In genomic region chr3L:11074043-11074853, dm6 we compare ENCODE assay signal across 2 fruit fly cellular contexts.
TF ChIP-seq lines count a peak whose summit lies in the region.

Gene Pfdn2, minus strand, starts transcription at chr3L:11074388.
Gene Noc1, plus strand, starts transcription at chr3L:11074769.

TF ChIP-seq in whole organism, adult, 20 proteins besides CTCF, POLR2A, EP300 and RAD21 (continued from another document):
- peak; percentile 39 for TF ChIP-seq CG33017 (tag; optimal IDR thresholded peaks at IDR 0.05; lab: Kevin White, UChicago)

TF ChIP-seq in whole organism, embryonic, 481 proteins besides CTCF, POLR2A, EP300 and RAD21 (continued from another document and continues in another):
- TF ChIP-seq CG8478 (optimal IDR thresholded peaks at IDR 0.05; lab: Kevin White, UChicago): no peak
- no peak for TF ChIP-seq cg (GFP tag; optimal IDR thresholded peaks at IDR 0.05; lab: Kevin White, UChicago)
- no peak for TF ChIP-seq MTF-1 (GFP tag; optimal IDR thresholded peaks at IDR 0.05; lab: Kevin White, UChicago; ENCODE audit: borderline replicate concordance)
- no peak for TF ChIP-seq otp (GFP tag; IDR thresholded peaks at IDR 0.05; lab: Robert Waterston, UW)
- no peak for TF ChIP-seq CG3281 (GFP tag; optimal IDR thresholded peaks at IDR 0.05; lab: Kevin White, UChicago)
- peak; percentile 80 for TF ChIP-seq CoRest (tag; optimal IDR thresholded peaks at IDR 0.05; lab: Kevin White, UChicago)
- TF ChIP-seq CG14441 (GFP tag; IDR thresholded peaks at IDR 0.05; lab: Robert Waterston, UW): no peak; the same call in 1 of the 2 replicates
- TF ChIP-seq CG17912 (GFP tag; optimal IDR thresholded peaks at IDR 0.05; lab: Kevin White, UChicago): no peak
- no peak for TF ChIP-seq Bteb2 (GFP tag; optimal IDR thresholded peaks at IDR 0.05; lab: Kevin White, UChicago)
- peak; percentile 86 for TF ChIP-seq MESR4 (GFP tag; optimal IDR thresholded peaks at IDR 0.05; lab: Kevin White, UChicago)
- TF ChIP-seq fd96Cb (tag; optimal IDR thresholded peaks at IDR 0.05; lab: Kevin White, UChicago): peak; percentile 41
- no peak for TF ChIP-seq kni (GFP tag; optimal IDR thresholded peaks at IDR 0.05; lab: Kevin White, UChicago)
- no peak for TF ChIP-seq CG17359 (tag; optimal IDR thresholded peaks at IDR 0.05; lab: Kevin White, UChicago)
- peak; percentile 83 for TF ChIP-seq Hr3 (GFP tag; optimal IDR thresholded peaks at IDR 0.05; lab: Kevin White, UChicago)
- TF ChIP-seq chm (GFP tag; IDR thresholded peaks at IDR 0.05; lab: Robert Waterston, UW): no peak
- no peak for TF ChIP-seq sqz (GFP tag; optimal IDR thresholded peaks at IDR 0.05; lab: Kevin White, UChicago)
- peak; percentile 49 for TF ChIP-seq CG9797 (GFP tag; optimal IDR thresholded peaks at IDR 0.05; lab: Kevin White, UChicago)
- TF ChIP-seq hb (GFP tag; IDR thresholded peaks at IDR 0.05; lab: Robert Waterston, UW; ENCODE audit: partially characterized antibody): no peak
- TF ChIP-seq BEAF-32 (GFP tag; optimal IDR thresholded peaks at IDR 0.05; lab: Kevin White, UChicago): peak; percentile 16
- TF ChIP-seq Chrac-16 (GFP tag; optimal IDR thresholded peaks at IDR 0.05; lab: Kevin White, UChicago): peak; percentile 42
- TF ChIP-seq gsb-n (tag; optimal IDR thresholded peaks at IDR 0.05; lab: Kevin White, UChicago): no peak
- 0 out of 3 replicates have a peak, but pooled peaks have one; percentile 18 for TF ChIP-seq C15 (GFP tag; IDR thresholded peaks at IDR 0.05; lab: Robert Waterston, UW)
- peak; percentile 49 for TF ChIP-seq lmd (GFP tag; IDR thresholded peaks at IDR 0.05; lab: Robert Waterston, UW)
- TF ChIP-seq Ets65A (GFP tag; lab: Kevin White, UChicago): peak; percentile 83
- TF ChIP-seq Max (GFP tag; optimal IDR thresholded peaks at IDR 0.05; lab: Kevin White, UChicago): peak; percentile 54
- TF ChIP-seq sens (GFP tag; lab: Kevin White, UChicago): no peak
- TF ChIP-seq CG9437 (GFP tag; optimal IDR thresholded peaks at IDR 0.05; lab: Kevin White, UChicago): peak; percentile 31
- TF ChIP-seq cad (GFP tag; optimal IDR thresholded peaks at IDR 0.05; lab: Kevin White, UChicago): no peak
- no peak for TF ChIP-seq bowl (GFP tag; IDR thresholded peaks at IDR 0.05; lab: Robert Waterston, UW)
- no peak for TF ChIP-seq pnt (GFP tag; optimal IDR thresholded peaks at IDR 0.05; lab: Kevin White, UChicago)
- TF ChIP-seq CG11696 (GFP tag; IDR thresholded peaks at IDR 0.05; lab: Robert Waterston, UW): no peak
- no peak for TF ChIP-seq org-1 (GFP tag; optimal IDR thresholded peaks at IDR 0.05; lab: Kevin White, UChicago)
- TF ChIP-seq fd3F (GFP tag; optimal IDR thresholded peaks at IDR 0.05; lab: Kevin White, UChicago): peak; percentile 53
- peak; percentile 15 for TF ChIP-seq pum (GFP tag; optimal IDR thresholded peaks at IDR 0.05; lab: Kevin White, UChicago)
- no peak for TF ChIP-seq CG18476 (GFP tag; optimal IDR thresholded peaks at IDR 0.05; lab: Kevin White, UChicago)
- TF ChIP-seq gcm (GFP tag; optimal IDR thresholded peaks at IDR 0.05; lab: Kevin White, UChicago): no peak
- no peak for TF ChIP-seq CG3726 (GFP tag; IDR thresholded peaks at IDR 0.05; lab: Robert Waterston, UW)
- no peak for TF ChIP-seq maf-S (GFP tag; optimal IDR thresholded peaks at IDR 0.05; lab: Kevin White, UChicago)
- no peak for TF ChIP-seq CG12219 (GFP tag; optimal IDR thresholded peaks at IDR 0.05; lab: Kevin White, UChicago)
- no peak for TF ChIP-seq lov (optimal IDR thresholded peaks at IDR 0.05; lab: Kevin White, UChicago)
- no peak for TF ChIP-seq lov (GFP tag; IDR thresholded peaks at IDR 0.05; lab: Robert Waterston, UW)
- no peak for TF ChIP-seq CG15011 (GFP tag; optimal IDR thresholded peaks at IDR 0.05; lab: Kevin White, UChicago)
- TF ChIP-seq mirr (GFP tag; optimal IDR thresholded peaks at IDR 0.05; lab: Kevin White, UChicago): no peak
- no peak for TF ChIP-seq CG11093 (GFP tag; IDR thresholded peaks at IDR 0.05; lab: Robert Waterston, UW)
- no peak for TF ChIP-seq wor (GFP tag; IDR thresholded peaks at IDR 0.05; lab: Robert Waterston, UW)
- TF ChIP-seq E2f1 (GFP tag; IDR thresholded peaks at IDR 0.05; lab: Robert Waterston, UW): peak; percentile 42; the same call in 1 of the 2 replicates
- peak; percentile 41 for TF ChIP-seq NfI (GFP tag; optimal IDR thresholded peaks at IDR 0.05; lab: Kevin White, UChicago)
- 0 out of 2 replicates have a peak, but pooled peaks have one; percentile 9 for TF ChIP-seq danr (GFP tag; IDR thresholded peaks at IDR 0.05; lab: Robert Waterston, UW)
- peak; percentile 26 for TF ChIP-seq CG16815 (GFP tag; optimal IDR thresholded peaks at IDR 0.05; lab: Kevin White, UChicago)
- TF ChIP-seq Nf-YA (GFP tag; IDR thresholded peaks at IDR 0.05; lab: Robert Waterston, UW): no peak
- no peak for TF ChIP-seq luna (GFP tag; optimal IDR thresholded peaks at IDR 0.05; lab: Kevin White, UChicago)
- no peak for TF ChIP-seq scrt (GFP tag; optimal IDR thresholded peaks at IDR 0.05; lab: Kevin White, UChicago)
- 0 out of 2 replicates have a peak, but pooled peaks have one; percentile 7 for TF ChIP-seq cas (GFP tag; IDR thresholded peaks at IDR 0.05; lab: Robert Waterston, UW)
- TF ChIP-seq Med (GFP tag; lab: Kevin White, UChicago): peak; percentile 76
- TF ChIP-seq lola (GFP tag; optimal IDR thresholded peaks at IDR 0.05; lab: Kevin White, UChicago): peak in 1 of 3 experiments; percentile 61
- TF ChIP-seq CG12942 (GFP tag; optimal IDR thresholded peaks at IDR 0.05; lab: Kevin White, UChicago): peak; percentile 56
- TF ChIP-seq Vsx1 (GFP tag; optimal IDR thresholded peaks at IDR 0.05; lab: Kevin White, UChicago): no peak
- TF ChIP-seq crol (GFP tag; IDR thresholded peaks at IDR 0.05; lab: Robert Waterston, UW): no peak
- TF ChIP-seq CG12155 (GFP tag; optimal IDR thresholded peaks at IDR 0.05; lab: Kevin White, UChicago): peak; percentile 54
- no peak for TF ChIP-seq CG17186 (GFP tag; optimal IDR thresholded peaks at IDR 0.05; lab: Kevin White, UChicago)
- peak; percentile 73 for TF ChIP-seq CG14710 (tag; optimal IDR thresholded peaks at IDR 0.05; lab: Kevin White, UChicago)
- no peak for TF ChIP-seq bcd (GFP tag; optimal IDR thresholded peaks at IDR 0.05; lab: Kevin White, UChicago)
- peak; percentile 100 for TF ChIP-seq Meics (GFP tag; optimal IDR thresholded peaks at IDR 0.05; lab: Kevin White, UChicago)
- no peak for TF ChIP-seq CG12236 (GFP tag; optimal IDR thresholded peaks at IDR 0.05; lab: Kevin White, UChicago)
- TF ChIP-seq CG4854 (GFP tag; optimal IDR thresholded peaks at IDR 0.05; lab: Kevin White, UChicago): no peak
- no peak for TF ChIP-seq lbe (GFP tag; optimal IDR thresholded peaks at IDR 0.05; lab: Kevin White, UChicago)
- TF ChIP-seq gem (tag; optimal IDR thresholded peaks at IDR 0.05; lab: Kevin White, UChicago): no peak
- no peak for TF ChIP-seq gt (GFP tag; IDR thresholded peaks at IDR 0.05; lab: Robert Waterston, UW)
- TF ChIP-seq pita (GFP tag; optimal IDR thresholded peaks at IDR 0.05; lab: Kevin White, UChicago): no peak
- TF ChIP-seq Atf-2 (GFP tag; optimal IDR thresholded peaks at IDR 0.05; lab: Kevin White, UChicago): no peak
- TF ChIP-seq Dbx (GFP tag; IDR thresholded peaks at IDR 0.05; lab: Robert Waterston, UW): 0 out of 3 replicates have a peak, but pooled peaks have one; percentile 31
- TF ChIP-seq inv (GFP tag; IDR thresholded peaks at IDR 0.05; lab: Robert Waterston, UW; ENCODE audit: partially characterized antibody): no peak
- TF ChIP-seq CG14965 (GFP tag; optimal IDR thresholded peaks at IDR 0.05; lab: Kevin White, UChicago; ENCODE audit: borderline replicate concordance): no peak
- TF ChIP-seq vfl (GFP tag; optimal IDR thresholded peaks at IDR 0.05; lab: Kevin White, UChicago): no peak
- no peak for TF ChIP-seq jumu (GFP tag; optimal IDR thresholded peaks at IDR 0.05; lab: Kevin White, UChicago)
- no peak for TF ChIP-seq CG3838 (GFP tag; optimal IDR thresholded peaks at IDR 0.05; lab: Kevin White, UChicago)
- no peak for TF ChIP-seq CG9609 (GFP tag; optimal IDR thresholded peaks at IDR 0.05; lab: Kevin White, UChicago)
- TF ChIP-seq slou (GFP tag; optimal IDR thresholded peaks at IDR 0.05; lab: Kevin White, UChicago): no peak
- peak; percentile 52; the same call in 2 of the 3 replicates for TF ChIP-seq zfh1 (GFP tag; IDR thresholded peaks at IDR 0.05; lab: Robert Waterston, UW)
- TF ChIP-seq slp2 (GFP tag; optimal IDR thresholded peaks at IDR 0.05; lab: Kevin White, UChicago): no peak
- TF ChIP-seq CG17328 (GFP tag; IDR thresholded peaks at IDR 0.05; lab: Robert Waterston, UW): peak; percentile 52
- TF ChIP-seq unpg (GFP tag; optimal IDR thresholded peaks at IDR 0.05; lab: Kevin White, UChicago): no peak
- TF ChIP-seq CG12659 (GFP tag; optimal IDR thresholded peaks at IDR 0.05; lab: Kevin White, UChicago): peak; percentile 74
- TF ChIP-seq shn (GFP tag; optimal IDR thresholded peaks at IDR 0.05; lab: Kevin White, UChicago): no peak
- peak; percentile 32; the same call in 1 of the 2 replicates for TF ChIP-seq CG31224 (GFP tag; IDR thresholded peaks at IDR 0.05; lab: Robert Waterston, UW)
- TF ChIP-seq CG17568 (GFP tag; optimal IDR thresholded peaks at IDR 0.05; lab: Kevin White, UChicago): no peak
- TF ChIP-seq ash1 (GFP tag; optimal IDR thresholded peaks at IDR 0.05; lab: Kevin White, UChicago): no peak
- TF ChIP-seq nau (GFP tag; optimal IDR thresholded peaks at IDR 0.05; lab: Kevin White, UChicago): no peak
- no peak for TF ChIP-seq CG6765 (GFP tag; optimal IDR thresholded peaks at IDR 0.05; lab: Kevin White, UChicago)
- peak; percentile 34; the same call in 1 of the 2 replicates for TF ChIP-seq MBD-R2 (GFP tag; IDR thresholded peaks at IDR 0.05; lab: Robert Waterston, UW)
- TF ChIP-seq en (GFP tag; optimal IDR thresholded peaks at IDR 0.05; lab: Kevin White, UChicago): no peak
- peak; percentile 60 for TF ChIP-seq CG3995 (GFP tag; optimal IDR thresholded peaks at IDR 0.05; lab: Kevin White, UChicago)
- TF ChIP-seq Deaf1 (tag; optimal IDR thresholded peaks at IDR 0.05; lab: Kevin White, UChicago): no peak
- TF ChIP-seq CG4820 (GFP tag; optimal IDR thresholded peaks at IDR 0.05; lab: Kevin White, UChicago): peak; percentile 34
- no peak for TF ChIP-seq CG8388 (GFP tag; optimal IDR thresholded peaks at IDR 0.05; lab: Kevin White, UChicago)
- TF ChIP-seq CG4730 (GFP tag; IDR thresholded peaks at IDR 0.05; lab: Robert Waterston, UW): no peak
- TF ChIP-seq aop (GFP tag; IDR thresholded peaks at IDR 0.05; lab: Robert Waterston, UW): no peak
- TF ChIP-seq CG7556 (GFP tag; optimal IDR thresholded peaks at IDR 0.05; lab: Kevin White, UChicago): no peak
- TF ChIP-seq CG4424 (GFP tag; optimal IDR thresholded peaks at IDR 0.05; lab: Kevin White, UChicago): peak; percentile 40
- TF ChIP-seq salm (tag; optimal IDR thresholded peaks at IDR 0.05; lab: Kevin White, UChicago): peak; percentile 12
- no peak for TF ChIP-seq btn (GFP tag; optimal IDR thresholded peaks at IDR 0.05; lab: Kevin White, UChicago)
- no peak for TF ChIP-seq nerfin-1 (tag; optimal IDR thresholded peaks at IDR 0.05; lab: Kevin White, UChicago)
- TF ChIP-seq CG10147 (GFP tag; optimal IDR thresholded peaks at IDR 0.05; lab: Kevin White, UChicago): no peak
- TF ChIP-seq CG4360 (GFP tag; IDR thresholded peaks at IDR 0.05; lab: Robert Waterston, UW): no peak
- TF ChIP-seq tna (GFP tag; IDR thresholded peaks at IDR 0.05; lab: Robert Waterston, UW; ENCODE audit: partially characterized antibody): no peak
- TF ChIP-seq Ada2b (GFP tag; IDR thresholded peaks at IDR 0.05; lab: Robert Waterston, UW): peak; percentile 53; the same call in 1 of the 2 replicates
- no peak for TF ChIP-seq CG2129 (GFP tag; IDR thresholded peaks at IDR 0.05; lab: Robert Waterston, UW; ENCODE audit: partially characterized antibody)
- TF ChIP-seq chif (GFP tag; optimal IDR thresholded peaks at IDR 0.05; lab: Kevin White, UChicago): no peak
- peak; percentile 73 for TF ChIP-seq CG30403 (GFP tag; optimal IDR thresholded peaks at IDR 0.05; lab: Kevin White, UChicago)
- TF ChIP-seq sob (GFP tag; IDR thresholded peaks at IDR 0.05; lab: Robert Waterston, UW): no peak
- peak; percentile 39; the same call in 1 of the 2 replicates for TF ChIP-seq wdn (GFP tag; IDR thresholded peaks at IDR 0.05; lab: Robert Waterston, UW)
- TF ChIP-seq sna (GFP tag; IDR thresholded peaks at IDR 0.05; lab: Robert Waterston, UW; ENCODE audit: partially characterized antibody): no peak
- TF ChIP-seq CG2120 (GFP tag; optimal IDR thresholded peaks at IDR 0.05; lab: Kevin White, UChicago): peak; percentile 70
- 0 out of 3 replicates have a peak, but pooled peaks have one; percentile 12 for TF ChIP-seq vnd (GFP tag; IDR thresholded peaks at IDR 0.05; lab: Robert Waterston, UW; ENCODE audit: partially characterized antibody)
- peak; percentile 50; the same call in 1 of the 2 replicates for TF ChIP-seq CG10366 (GFP tag; IDR thresholded peaks at IDR 0.05; lab: Robert Waterston, UW)
- no peak for TF ChIP-seq ase (GFP tag; IDR thresholded peaks at IDR 0.05; lab: Robert Waterston, UW)
- TF ChIP-seq ind (GFP tag; optimal IDR thresholded peaks at IDR 0.05; lab: Kevin White, UChicago): peak; percentile 62
- no peak for TF ChIP-seq nom (GFP tag; optimal IDR thresholded peaks at IDR 0.05; lab: Kevin White, UChicago)
- TF ChIP-seq az2 (GFP tag; optimal IDR thresholded peaks at IDR 0.05; lab: Kevin White, UChicago): peak; percentile 61
- TF ChIP-seq D19B (GFP tag; optimal IDR thresholded peaks at IDR 0.05; lab: Kevin White, UChicago): peak; percentile 36
- peak; percentile 78 for TF ChIP-seq CG2712 (tag; optimal IDR thresholded peaks at IDR 0.05; lab: Kevin White, UChicago)
- no peak for TF ChIP-seq CG2678 (tag; optimal IDR thresholded peaks at IDR 0.05; lab: Kevin White, UChicago)
- 0 out of 2 replicates have a peak, but pooled peaks have one; percentile 25 for TF ChIP-seq stc (GFP tag; IDR thresholded peaks at IDR 0.05; lab: Robert Waterston, UW)
- TF ChIP-seq ara (GFP tag; IDR thresholded peaks at IDR 0.05; lab: Robert Waterston, UW): peak; percentile 9; the same call in 1 of the 2 replicates
- no peak for TF ChIP-seq br (optimal IDR thresholded peaks at IDR 0.05; lab: Kevin White, UChicago)
- no peak for TF ChIP-seq kay (GFP tag; optimal IDR thresholded peaks at IDR 0.05; lab: Kevin White, UChicago)
- TF ChIP-seq grn (GFP tag; optimal IDR thresholded peaks at IDR 0.05; lab: Kevin White, UChicago): no peak
- TF ChIP-seq CG1792 (GFP tag; optimal IDR thresholded peaks at IDR 0.05; lab: Kevin White, UChicago): no peak
- peak; percentile 35 for TF ChIP-seq CG17385 (GFP tag; optimal IDR thresholded peaks at IDR 0.05; lab: Kevin White, UChicago)
- TF ChIP-seq odd (GFP tag; optimal IDR thresholded peaks at IDR 0.05; lab: Kevin White, UChicago): no peak
- TF ChIP-seq bbx (GFP tag; IDR thresholded peaks at IDR 0.05; lab: Robert Waterston, UW; ENCODE audit: partially characterized antibody): no peak
- TF ChIP-seq CG17829 (tag; optimal IDR thresholded peaks at IDR 0.05; lab: Kevin White, UChicago): peak; percentile 55
